Fruit fly (Drosophila melanogaster): ENCODE measurements around the gene CG16749.

The CG16749 gene

dm6 chr3R:9365893-9366500, 34.3 kb upstream of the CG16749 start:
- TF ChIP-seq vri (GFP tag; optimal IDR thresholded peaks at IDR 0.05) (peak; percentile 76), Eip93F (GFP tag; optimal IDR thresholded peaks at IDR 0.05) (peak; percentile 32), Eip78C (GFP tag) (peak; percentile 39), CG6808 (GFP tag; optimal IDR thresholded peaks at IDR 0.05) (peak; percentile 2), Blimp-1 (GFP tag; optimal IDR thresholded peaks at IDR 0.05) (no peak), CG8319 (GFP tag; optimal IDR thresholded peaks at IDR 0.05) (no peak)

- TF ChIP-seq svp (GFP tag) (peak; percentile 94), Hr39 (GFP tag; optimal IDR thresholded peaks at IDR 0.05) (no peak), cyc (GFP tag; optimal IDR thresholded peaks at IDR 0.05) (no peak), Sox14 (GFP tag; optimal IDR thresholded peaks at IDR 0.05) (no peak)
Observed at dm6 chr3R:9365121-9365520, 33.4 kb upstream of the CG16749 start, which contains the start of gene Srr. Gene Srr (plus strand): TSS chr3R:9365398.

DNA sequence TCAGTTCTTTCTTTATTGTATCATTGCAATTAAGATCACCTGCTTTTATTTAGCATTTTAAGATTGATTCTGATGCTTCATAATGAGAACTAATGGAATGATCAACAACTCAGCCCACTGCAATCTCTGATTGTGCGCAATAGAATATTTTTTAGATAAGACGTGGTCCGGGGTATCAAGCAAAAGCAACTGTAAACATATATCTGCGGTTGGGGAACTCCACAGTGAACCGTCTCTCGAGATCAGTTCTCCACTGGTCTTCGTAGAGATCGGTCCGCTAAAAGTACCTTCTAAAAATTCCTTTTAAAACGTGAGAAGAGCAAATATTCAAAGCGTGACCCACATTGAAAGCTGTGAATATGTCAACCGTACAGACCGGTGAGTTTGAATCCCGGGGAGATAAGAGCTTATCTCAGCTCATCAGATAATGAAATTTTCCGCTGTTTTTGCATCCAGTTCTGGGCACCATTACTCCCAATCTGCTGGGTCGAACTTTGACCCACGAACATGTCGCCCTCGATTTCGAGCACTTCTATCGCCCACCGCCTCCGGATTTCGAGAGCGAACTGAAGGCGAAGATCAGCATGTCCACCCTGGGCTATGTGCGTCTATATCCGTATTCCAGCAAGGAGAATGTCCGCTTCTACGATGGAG, 31.5 kb upstream of the CG16749 start, which contains the start of gene CG18473:
Gene CG18473, plus strand, starts transcription at position 240 of the 654 bp plus-strand sequence.
- no peak for TF ChIP-seq Sox15 (GFP tag; optimal IDR thresholded peaks at IDR 0.05)
- TF ChIP-seq spab (GFP tag; optimal IDR thresholded peaks at IDR 0.05), result no peak
- no peak for TF ChIP-seq CG4318 (GFP tag; optimal IDR thresholded peaks at IDR 0.05)
- no peak for TF ChIP-seq fd85E (GFP tag; optimal IDR thresholded peaks at IDR 0.05)
- no peak for TF ChIP-seq Ets21C (GFP tag; optimal IDR thresholded peaks at IDR 0.05)
- TF ChIP-seq lz (GFP tag; optimal IDR thresholded peaks at IDR 0.05), result no peak
- no peak for TF ChIP-seq vri (GFP tag; optimal IDR thresholded peaks at IDR 0.05)
- TF ChIP-seq Sox102F (GFP tag; optimal IDR thresholded peaks at IDR 0.05), result no peak
- TF ChIP-seq CG3032 (tag; optimal IDR thresholded peaks at IDR 0.05), result no peak
- no peak for TF ChIP-seq CG6808 (GFP tag; optimal IDR thresholded peaks at IDR 0.05)
- peak; percentile 93 for TF ChIP-seq svp (GFP tag)
- TF ChIP-seq fkh (GFP tag; optimal IDR thresholded peaks at IDR 0.05), result peak; percentile 10
- no peak for TF ChIP-seq Smox (GFP tag; optimal IDR thresholded peaks at IDR 0.05)
- TF ChIP-seq ss (GFP tag; optimal IDR thresholded peaks at IDR 0.05), result no peak
- no peak for TF ChIP-seq CG8319 (GFP tag; optimal IDR thresholded peaks at IDR 0.05)
- no peak for TF ChIP-seq salr (GFP tag; optimal IDR thresholded peaks at IDR 0.05)
- TF ChIP-seq Eip78C (GFP tag), result peak; percentile 65
- no peak for TF ChIP-seq Ets96B (tag; optimal IDR thresholded peaks at IDR 0.05)
- no peak for TF ChIP-seq CG6792 (GFP tag; optimal IDR thresholded peaks at IDR 0.05)
- no peak for TF ChIP-seq cyc (GFP tag; optimal IDR thresholded peaks at IDR 0.05)
- no peak for TF ChIP-seq net (GFP tag; optimal IDR thresholded peaks at IDR 0.05)
- TF ChIP-seq CG31627 (GFP tag; optimal IDR thresholded peaks at IDR 0.05), result no peak
- no peak for TF ChIP-seq CG15336 (GFP tag; IDR thresholded peaks at IDR 0.05)
- TF ChIP-seq topi (GFP tag; optimal IDR thresholded peaks at IDR 0.05), result no peak

dm6 chr3R:9359393-9359792, 27.7 kb upstream of the CG16749 start:
- TF ChIP-seq Eip78C (GFP tag), result no peak
- no peak for TF ChIP-seq Met (GFP tag; optimal IDR thresholded peaks at IDR 0.05)
- TF ChIP-seq CG6808 (GFP tag; optimal IDR thresholded peaks at IDR 0.05), result no peak
- no peak for TF ChIP-seq CG11294 (GFP tag; IDR thresholded peaks at IDR 0.05)
- no peak for TF ChIP-seq Hr4 (GFP tag; optimal IDR thresholded peaks at IDR 0.05)
- no peak for TF ChIP-seq Lpt (GFP tag; optimal IDR thresholded peaks at IDR 0.05)
- no peak for TF ChIP-seq CG1621 (tag; optimal IDR thresholded peaks at IDR 0.05)
- TF ChIP-seq CG11902 (GFP tag; optimal IDR thresholded peaks at IDR 0.05), result no peak
- TF ChIP-seq Gug (GFP tag; IDR thresholded peaks at IDR 0.05), result no peak
- TF ChIP-seq Sox14 (GFP tag; optimal IDR thresholded peaks at IDR 0.05), result no peak
- TF ChIP-seq Sox102F (GFP tag; optimal IDR thresholded peaks at IDR 0.05), result no peak
- no peak for TF ChIP-seq pdm3 (GFP tag; optimal IDR thresholded peaks at IDR 0.05)
- no peak for TF ChIP-seq dac (GFP tag; optimal IDR thresholded peaks at IDR 0.05)
- TF ChIP-seq CG6276 (GFP tag; optimal IDR thresholded peaks at IDR 0.05), result no peak
- no peak for TF ChIP-seq CG7368 (GFP tag; optimal IDR thresholded peaks at IDR 0.05)
- no peak for TF ChIP-seq CG16779 (tag; optimal IDR thresholded peaks at IDR 0.05)
- no peak for TF ChIP-seq CG31627 (GFP tag; optimal IDR thresholded peaks at IDR 0.05)

Data from whole organism, prepupa.